Worm (Caenorhabditis elegans): ENCODE data around the gene rpl-29.

ce11 chrIV:13878738-13879137, 3.3 kb upstream of the rpl-29 start:
- TF ChIP-seq C38D4.7 (GFP tag; optimal IDR thresholded peaks at IDR 0.05) (no peak), ceh-24 (tag; optimal IDR thresholded peaks at IDR 0.05) (no peak)

Measured in whole organism, late embryonic.